Fruit fly (Drosophila melanogaster) S2 (cell line): ENCODE data around the gene Evi5.

ENCODE experiments used
- CG8478 ChIP-seq: fragments of >200 bp; optimal IDR thresholded peaks from 2 replicates; lab custom pipeline; 2018
- CTCF ChIP-seq, 2 experiments: fragments of >200 bp; optimal IDR thresholded peaks; 2 replicates each; lab custom pipeline; 2018

DNA sequence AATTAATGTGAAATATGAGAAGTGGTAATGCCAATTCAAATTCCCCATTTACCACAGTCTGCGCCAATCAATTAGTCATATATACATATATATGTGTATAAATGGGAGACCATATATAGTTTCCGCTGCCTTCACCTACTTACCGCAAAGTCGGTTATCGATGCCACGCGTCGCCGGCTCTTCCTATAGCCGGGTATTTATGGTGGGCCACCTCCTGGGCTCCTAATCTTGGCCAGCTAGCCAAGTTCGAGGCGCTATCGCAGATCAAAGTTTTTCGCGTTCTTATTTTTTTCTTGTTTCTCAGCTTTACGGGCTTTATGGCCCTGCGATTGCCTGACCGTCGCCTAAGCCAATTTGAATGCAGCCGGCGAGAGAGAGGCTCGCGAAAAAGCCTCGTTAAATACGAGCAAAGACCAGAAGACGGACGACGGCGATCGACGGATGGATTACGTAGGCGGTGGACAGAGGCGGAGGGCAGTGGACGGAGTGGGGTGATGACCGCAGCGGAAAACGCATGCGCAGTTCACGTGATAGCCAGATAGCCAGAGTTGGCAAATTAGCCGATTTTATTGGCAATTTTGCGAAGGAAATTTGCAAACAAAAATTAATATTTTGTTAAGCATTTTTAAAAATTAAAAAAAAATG lies 33.3 kb downstream of the Evi5 start:
- TF ChIP-seq CG8478 (lab: Kevin White, UChicago) (no peak), CTCF (optimal IDR thresholded peaks at IDR 0.05; lab: Kevin White, UChicago) (no peak)
